Fruit fly (Drosophila melanogaster): Measurements from ENCODE around the gene CG45690.
A peak's percentile ranks its signal among the peaks of the same experiment; 100 is the strongest.

The CG45690 gene

DNA sequence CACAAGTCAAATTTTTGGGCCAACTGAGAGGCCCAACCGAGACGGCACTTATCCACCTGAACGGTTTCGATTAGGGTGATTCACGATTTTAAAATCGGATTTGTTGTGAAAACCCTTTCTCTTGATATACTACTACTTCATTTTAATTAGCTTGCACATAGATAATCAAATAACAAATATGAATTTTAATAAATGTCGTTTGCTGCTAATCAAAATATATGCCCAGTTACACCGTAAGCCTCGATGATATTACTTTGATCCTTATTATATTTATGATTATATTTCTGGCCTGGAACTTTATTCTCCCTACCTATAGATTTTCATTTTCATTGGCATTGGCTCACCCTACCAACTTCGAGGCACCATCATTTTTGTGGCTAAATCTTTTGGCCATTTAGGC, 42.2 kb upstream of the CG45690 start (continued):
- TF ChIP-seq dac (GFP tag; optimal IDR thresholded peaks at IDR 0.05) (no peak), CG16779 (tag; optimal IDR thresholded peaks at IDR 0.05) (peak; percentile 24), CG8632 (GFP tag; optimal IDR thresholded peaks at IDR 0.05) (peak; percentile 54), svp (GFP tag) (peak; percentile 88), Eip75B (GFP tag; optimal IDR thresholded peaks at IDR 0.05) (peak; percentile 67), CG1621 (tag; optimal IDR thresholded peaks at IDR 0.05) (peak; percentile 15), Sox15 (GFP tag; optimal IDR thresholded peaks at IDR 0.05) (peak; percentile 30), CG8119 (GFP tag; IDR thresholded peaks at IDR 0.05) (peak; percentile 77), achi (GFP tag; optimal IDR thresholded peaks at IDR 0.05) (peak; percentile 57), Lpt (GFP tag; optimal IDR thresholded peaks at IDR 0.05) (no peak), Sox102F (GFP tag; optimal IDR thresholded peaks at IDR 0.05) (peak; percentile 72), Eip78C (GFP tag) (peak; percentile 92), topi (GFP tag; optimal IDR thresholded peaks at IDR 0.05) (peak; percentile 71), salr (GFP tag; optimal IDR thresholded peaks at IDR 0.05) (no peak), Smox (GFP tag; optimal IDR thresholded peaks at IDR 0.05) (peak; percentile 69), Hr39 (GFP tag; optimal IDR thresholded peaks at IDR 0.05) (peak; percentile 55), CG6276 (GFP tag; optimal IDR thresholded peaks at IDR 0.05) (no peak), CG9139 (GFP tag; optimal IDR thresholded peaks at IDR 0.05) (no peak), CG11294 (GFP tag; IDR thresholded peaks at IDR 0.05) (no peak), CG11902 (GFP tag; optimal IDR thresholded peaks at IDR 0.05) (no peak), ss (GFP tag; optimal IDR thresholded peaks at IDR 0.05) (peak; percentile 6 to 44), pdm3 (GFP tag; optimal IDR thresholded peaks at IDR 0.05) (peak; percentile 66), CG10669 (GFP tag; optimal IDR thresholded peaks at IDR 0.05) (peak; percentile 47), Sox14 (GFP tag; optimal IDR thresholded peaks at IDR 0.05) (peak; percentile 53), CG3032 (tag; optimal IDR thresholded peaks at IDR 0.05) (peak; percentile 55), CG15336 (GFP tag; IDR thresholded peaks at IDR 0.05) (peak; percentile 62), CG4318 (GFP tag; optimal IDR thresholded peaks at IDR 0.05) (peak; percentile 15), lz (GFP tag; optimal IDR thresholded peaks at IDR 0.05) (peak; percentile 66)

DNA sequence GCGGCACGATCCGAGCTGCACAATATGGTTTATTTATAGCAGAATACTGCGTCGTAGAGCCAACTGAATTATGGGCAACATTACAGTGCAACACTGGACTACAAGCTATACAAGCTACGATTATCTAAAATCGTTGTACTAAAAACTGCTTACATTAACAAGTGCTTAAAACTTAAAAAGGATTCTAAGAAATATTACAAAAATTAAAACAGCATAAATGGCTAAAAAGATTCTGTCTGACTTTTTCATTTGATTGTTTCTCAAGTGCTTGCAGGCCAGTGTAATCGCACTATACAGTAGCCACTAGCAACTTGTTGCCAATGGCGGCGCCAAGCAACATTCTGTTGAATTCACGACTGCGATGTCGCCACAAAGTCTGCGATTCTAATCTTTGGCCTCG, 41.3 kb upstream of the CG45690 start:
- TF ChIP-seq CG8319 (GFP tag; optimal IDR thresholded peaks at IDR 0.05): peak; percentile 60
- TF ChIP-seq Sox14 (GFP tag; optimal IDR thresholded peaks at IDR 0.05): peak; percentile 87
- peak; percentile 89 for TF ChIP-seq OdsH (GFP tag; optimal IDR thresholded peaks at IDR 0.05)
- TF ChIP-seq CG34406 (GFP tag; optimal IDR thresholded peaks at IDR 0.05): peak; percentile 71
- TF ChIP-seq Ets96B (tag; optimal IDR thresholded peaks at IDR 0.05): peak; percentile 93
- TF ChIP-seq Sox102F (GFP tag; optimal IDR thresholded peaks at IDR 0.05): peak; percentile 16
- no peak for TF ChIP-seq Hr38 (GFP tag; optimal IDR thresholded peaks at IDR 0.05)
- peak; percentile 31 for TF ChIP-seq CG11902 (GFP tag; optimal IDR thresholded peaks at IDR 0.05)
- no peak for TF ChIP-seq Eip93F (GFP tag; optimal IDR thresholded peaks at IDR 0.05)
- peak; percentile 88 for TF ChIP-seq pdm3 (GFP tag; optimal IDR thresholded peaks at IDR 0.05)
- peak; percentile 71 for TF ChIP-seq dac (GFP tag; optimal IDR thresholded peaks at IDR 0.05)
- peak; percentile 94 for TF ChIP-seq Gug (GFP tag; IDR thresholded peaks at IDR 0.05)
- TF ChIP-seq svp (GFP tag): peak; percentile 58
- peak; percentile 89 for TF ChIP-seq CG3032 (tag; optimal IDR thresholded peaks at IDR 0.05)
- peak; percentile 44 for TF ChIP-seq Smox (GFP tag; optimal IDR thresholded peaks at IDR 0.05)
- TF ChIP-seq esn (GFP tag; optimal IDR thresholded peaks at IDR 0.05): no peak
- peak; percentile 52 for TF ChIP-seq CG16779 (tag; optimal IDR thresholded peaks at IDR 0.05)
- TF ChIP-seq Lpt (GFP tag; optimal IDR thresholded peaks at IDR 0.05): peak; percentile 88
- peak; percentile 57 for TF ChIP-seq Met (GFP tag; optimal IDR thresholded peaks at IDR 0.05)
- peak; percentile 77 for TF ChIP-seq CG11762 (GFP tag; optimal IDR thresholded peaks at IDR 0.05; ENCODE audit: insufficient read depth)
- TF ChIP-seq CG10631 (GFP tag; optimal IDR thresholded peaks at IDR 0.05): peak; percentile 90
- peak; percentile 96 for TF ChIP-seq Eip78C (GFP tag)
- TF ChIP-seq CG6854 (GFP tag; optimal IDR thresholded peaks at IDR 0.05): no peak
- TF ChIP-seq Hr39 (GFP tag; optimal IDR thresholded peaks at IDR 0.05): peak; percentile 53
- peak; percentile 87 for TF ChIP-seq CG1621 (tag; optimal IDR thresholded peaks at IDR 0.05)
- no peak for TF ChIP-seq fkh (GFP tag; optimal IDR thresholded peaks at IDR 0.05)
- peak; percentile 86 for TF ChIP-seq acj6 (GFP tag; optimal IDR thresholded peaks at IDR 0.05)
- TF ChIP-seq spab (GFP tag; optimal IDR thresholded peaks at IDR 0.05): peak; percentile 87
- TF ChIP-seq CG6808 (GFP tag; optimal IDR thresholded peaks at IDR 0.05): peak; percentile 85
- peak; percentile 90 for TF ChIP-seq CG3919 (GFP tag; optimal IDR thresholded peaks at IDR 0.05)
- peak; percentile 66 for TF ChIP-seq CG8632 (GFP tag; optimal IDR thresholded peaks at IDR 0.05)
- peak; percentile 19 for TF ChIP-seq Ets21C (GFP tag; optimal IDR thresholded peaks at IDR 0.05)
- TF ChIP-seq topi (GFP tag; optimal IDR thresholded peaks at IDR 0.05): peak; percentile 64
- peak; percentile 84 for TF ChIP-seq achi (GFP tag; optimal IDR thresholded peaks at IDR 0.05)
- TF ChIP-seq CG11294 (GFP tag; IDR thresholded peaks at IDR 0.05): peak; percentile 92
- peak; percentile 56 for TF ChIP-seq Sox15 (GFP tag; optimal IDR thresholded peaks at IDR 0.05)
- peak; percentile 79 to 85 for TF ChIP-seq ss (GFP tag; optimal IDR thresholded peaks at IDR 0.05)
- TF ChIP-seq Blimp-1 (GFP tag; optimal IDR thresholded peaks at IDR 0.05): no peak
- TF ChIP-seq CG9139 (GFP tag; optimal IDR thresholded peaks at IDR 0.05): peak; percentile 79
- TF ChIP-seq CG10669 (GFP tag; optimal IDR thresholded peaks at IDR 0.05): peak; percentile 91
